Worm (Caenorhabditis elegans): ENCODE results near the gene nxf-2.

DNA sequence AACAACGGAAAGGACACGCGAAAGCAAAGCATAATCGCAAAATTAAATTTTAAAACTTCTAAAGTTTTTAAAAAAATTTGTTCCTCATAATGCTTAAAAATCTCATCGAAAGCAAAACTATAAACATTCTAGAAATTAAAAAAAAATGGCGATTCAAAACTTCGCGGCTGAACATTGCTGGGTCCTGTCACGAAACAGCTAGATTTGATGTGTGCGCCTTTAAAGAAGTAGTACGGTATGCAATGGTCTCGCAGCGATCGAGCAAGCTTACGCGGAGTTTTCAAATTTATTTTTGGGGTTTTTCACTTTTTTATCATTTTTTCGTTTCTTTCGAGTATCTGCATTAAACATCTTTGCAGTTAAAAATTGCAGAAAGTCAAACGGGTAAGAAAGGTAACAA lies 39.4 kb upstream of the nxf-2 start, which contains the start of gene coh-3:
- TF ChIP-seq ama-1 (optimal IDR thresholded peaks at IDR 0.05) (no peak), pqm-1 (tag; optimal IDR thresholded peaks at IDR 0.05) (no peak), unc-39 (tag; optimal IDR thresholded peaks at IDR 0.05) (no peak), ZK546.5 (tag; optimal IDR thresholded peaks at IDR 0.05) (no peak), elt-3 (tag; optimal IDR thresholded peaks at IDR 0.05) (no peak), nhr-28 (tag; optimal IDR thresholded peaks at IDR 0.05) (no peak), nhr-76 (tag; optimal IDR thresholded peaks at IDR 0.05) (no peak), ztf-11 (tag; optimal IDR thresholded peaks at IDR 0.05) (no peak)
